Worm (Caenorhabditis elegans) whole organism, late embryonic: ENCODE results near the gene wht-5.

Experiments used
- K02D7.2 ChIP-seq: sonication (generic microtip); optimal IDR thresholded peaks from 2 replicates; lab custom pipeline; 2017; ENCODE audit warnings: mild to moderate bottlenecking, missing genetic modification characterization, missing compliant biosample characterization
- T23F11.4 ChIP-seq: fragments of 200-800 bp; sonication (Bioruptor generic); optimal IDR thresholded peaks from 2 replicates; lab custom pipeline; 2018; ENCODE audit warnings: mild to moderate bottlenecking, missing genetic modification characterization, missing compliant biosample characterization
- ama-1 ChIP-seq: fragments of 150-350 bp; optimal IDR thresholded peaks from 2 replicates; lab custom pipeline; 2014
- ceh-14 ChIP-seq: sonication (generic microtip); optimal IDR thresholded peaks from 2 replicates; lab custom pipeline; 2016; ENCODE audit warnings: missing genotype, missing genetic modification characterization, missing compliant biosample characterization
- elt-2 ChIP-seq: sonication (generic microtip); optimal IDR thresholded peaks from 2 replicates; lab custom pipeline; 2016; ENCODE audit warnings: missing genetic modification reagents, missing genetic modification characterization, missing compliant biosample characterization
- pag-3 ChIP-seq: sonication (generic microtip); optimal IDR thresholded peaks from 2 replicates; lab custom pipeline; 2016; ENCODE audit warnings: missing compliant biosample characterization, missing genetic modification characterization, borderline replicate concordance
- pha-4 ChIP-seq: fragments of 150-350 bp; optimal IDR thresholded peaks from 2 replicates; lab custom pipeline; 2018; ENCODE audit warnings: missing biosample characterization, missing genetic modification reagents, missing genetic modification characterization
- sox-4 ChIP-seq: sonication (generic microtip); optimal IDR thresholded peaks from 2 replicates; lab custom pipeline; 2017; ENCODE audit warnings: mild to moderate bottlenecking, missing genetic modification characterization, inconsistent platforms, missing compliant biosample characterization
- tbx-7 ChIP-seq: sonication (generic microtip); optimal IDR thresholded peaks from 2 replicates; lab custom pipeline; 2016; ENCODE audit warnings: missing genotype, missing genetic modification characterization, missing compliant biosample characterization
- unc-3 ChIP-seq, 2 experiments: fragments of 200-800 bp in 1 of 2; sonication (Bioruptor generic) in 1 of 2; sonication (generic microtip) in 1 of 2; conservative IDR thresholded peaks in 1 of 2; optimal IDR thresholded peaks in 1 of 2; 2 replicates each; pipeline versions ENCODE4 v1.3.6 to Lab custom; 2016 to 2022; ENCODE audit warnings: missing compliant biosample characterization in 2 of 2, missing genetic modification characterization in 2 of 2, missing genetic modification reagents in 1 of 2
- unc-42 ChIP-seq: sonication (generic microtip); optimal IDR thresholded peaks from 2 replicates; lab custom pipeline; 2016; ENCODE audit warnings: missing genotype, missing genetic modification characterization, missing compliant biosample characterization

ce11 chrIV:12290744-12291143 is 46.6 kb upstream of the wht-5 start, which contains the start of gene C42C1.8:
- TF ChIP-seq unc-42 (tag; lab: Kevin White, UChicago): no peak
- TF ChIP-seq unc-3 (GFP tag; conservative IDR thresholded peaks at IDR 0.05; lab: Robert Waterston, UW): no peak
- no peak for TF ChIP-seq unc-3 (tag; optimal IDR thresholded peaks at IDR 0.05; lab: Kevin White, UChicago)
- no peak for TF ChIP-seq ceh-14 (tag; lab: Kevin White, UChicago)
- no peak for TF ChIP-seq K02D7.2 (tag; lab: Kevin White, UChicago)
- no peak for TF ChIP-seq elt-2 (tag; lab: Kevin White, UChicago)
- no peak for TF ChIP-seq tbx-7
- TF ChIP-seq pag-3: no peak
- TF ChIP-seq pha-4 (tag; lab: Kevin White, UChicago): no peak
- no peak for TF ChIP-seq sox-4 (tag; lab: Kevin White, UChicago)
- no peak for TF ChIP-seq ama-1 (lab: Kevin White, UChicago)
- no peak for TF ChIP-seq T23F11.4 (GFP tag; lab: Kevin White, UChicago)
